Worm (Caenorhabditis elegans): Measurements from ENCODE around the gene lsm-1.

DNA sequence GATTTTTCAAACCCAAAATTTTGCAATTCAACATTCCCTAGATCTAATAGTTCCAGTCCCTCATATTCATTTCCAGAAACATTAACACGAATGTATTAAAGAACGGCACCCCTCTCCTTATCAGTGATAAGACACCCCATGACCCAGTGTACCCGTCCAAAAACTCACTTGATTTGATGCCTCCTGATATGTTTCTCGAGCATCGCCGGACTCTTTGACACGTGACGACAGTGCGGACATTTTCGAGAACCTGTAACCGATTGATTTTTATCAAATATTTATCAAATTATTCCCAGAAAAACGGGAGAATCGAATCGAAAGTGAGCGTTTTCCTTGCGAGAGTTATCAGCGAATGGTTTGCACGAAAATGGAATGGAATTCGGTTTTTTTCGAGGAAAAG lies 24.2 kb downstream of the lsm-1 start:
- TF ChIP-seq ham-2 (GFP tag; optimal IDR thresholded peaks at IDR 0.05) (no peak), unc-39 (tag; optimal IDR thresholded peaks at IDR 0.05) (no peak), sptf-1 (tag; optimal IDR thresholded peaks at IDR 0.05) (no peak), snpc-4 (tag; optimal IDR thresholded peaks at IDR 0.05) (no peak), ztf-11 (tag; optimal IDR thresholded peaks at IDR 0.05) (no peak), unc-62 (GFP tag; optimal IDR thresholded peaks at IDR 0.05) (no peak), elt-1 (tag; optimal IDR thresholded peaks at IDR 0.05; ENCODE audit: borderline replicate concordance, insufficient read depth) (no peak), nhr-12 (tag; optimal IDR thresholded peaks at IDR 0.05) (no peak)

Data from whole organism, mixed stage, embryonic.